Fruit fly (Drosophila melanogaster) whole organism: ENCODE data around the gene Ilp6.

Source experiments
- psq ChIP-seq: fragments of >200 bp; optimal IDR thresholded peaks from 2 replicates; lab custom pipeline; 2017
- usp ChIP-seq: fragments of >200 bp; optimal IDR thresholded peaks from 2 replicates; lab custom pipeline; 2017; ENCODE audit warnings: missing biosample characterization, missing genetic modification characterization, mixed read lengths

DNA sequence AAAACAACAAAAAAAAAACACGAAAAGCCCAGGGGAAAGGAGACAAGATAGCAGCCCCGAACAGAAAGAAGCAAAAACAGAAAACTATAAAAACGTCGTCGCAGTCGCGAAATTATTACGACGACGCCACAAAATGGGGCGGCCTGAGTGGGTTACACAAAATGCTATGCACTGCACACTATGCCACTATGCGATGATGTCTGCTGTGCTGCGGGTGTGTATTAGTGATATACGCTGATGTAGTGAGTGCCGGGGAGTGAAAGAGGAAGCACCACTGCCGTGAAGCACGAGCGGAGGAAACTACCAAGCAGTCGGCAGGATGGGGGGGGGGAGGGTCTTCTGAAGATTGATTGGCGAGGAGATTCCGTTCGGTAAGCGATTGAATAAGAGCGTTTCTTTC is 47.5 kb downstream of the Ilp6 start:
- TF ChIP-seq psq (lab: Kevin White, UChicago), result no peak
- TF ChIP-seq usp, result no peak
